Fruit fly (Drosophila melanogaster): ENCODE measurements around the gene Tom20.

Gene Tom20

dm6 chr3L:20006269-20007265, 6.1 kb downstream of the Tom20 start (continued):
- TF ChIP-seq CG13424 (tag; optimal IDR thresholded peaks at IDR 0.05) (no peak), Bgb (GFP tag; IDR thresholded peaks at IDR 0.05; ENCODE audit: partially characterized antibody) (peak; percentile 96), CG3838 (GFP tag; optimal IDR thresholded peaks at IDR 0.05) (no peak), CkIIα-i1 (GFP tag; IDR thresholded peaks at IDR 0.05) (no peak), CTCF (GFP tag; optimal IDR thresholded peaks at IDR 0.05) (no peak), CG3995 (GFP tag; optimal IDR thresholded peaks at IDR 0.05) (no peak), CG2202 (tag; optimal IDR thresholded peaks at IDR 0.05) (no peak), HmgZ (tag; optimal IDR thresholded peaks at IDR 0.05) (no peak), CG1792 (GFP tag; optimal IDR thresholded peaks at IDR 0.05) (no peak), Gug (GFP tag; IDR thresholded peaks at IDR 0.05) (no peak), D19A (tag; optimal IDR thresholded peaks at IDR 0.05) (no peak), Bdp1 (GFP tag; optimal IDR thresholded peaks at IDR 0.05) (no peak), CG3726 (GFP tag; IDR thresholded peaks at IDR 0.05) (no peak), CG17328 (GFP tag; IDR thresholded peaks at IDR 0.05) (no peak), luna (GFP tag; optimal IDR thresholded peaks at IDR 0.05) (no peak), dpn (GFP tag; optimal IDR thresholded peaks at IDR 0.05) (no peak), lbe (GFP tag; optimal IDR thresholded peaks at IDR 0.05) (no peak), D (optimal IDR thresholded peaks at IDR 0.05) (peak; percentile 55), D (GFP tag; optimal IDR thresholded peaks at IDR 0.05) (no peak), knrl (GFP tag; IDR thresholded peaks at IDR 0.05; ENCODE audit: partially characterized antibody) (peak; percentile 74; the same call in 2 of the 3 replicates), CG15073 (GFP tag; optimal IDR thresholded peaks at IDR 0.05) (no peak), CG17829 (tag; optimal IDR thresholded peaks at IDR 0.05) (peak; percentile 26), CG4282 (GFP tag; optimal IDR thresholded peaks at IDR 0.05) (no peak), sens-2 (GFP tag; IDR thresholded peaks at IDR 0.05) (no peak), Nf-YC (tag; optimal IDR thresholded peaks at IDR 0.05) (no peak), al (GFP tag; IDR thresholded peaks at IDR 0.05) (no peak), her (GFP tag; optimal IDR thresholded peaks at IDR 0.05) (no peak), Hr3 (GFP tag; optimal IDR thresholded peaks at IDR 0.05) (no peak), ATbp (GFP tag; optimal IDR thresholded peaks at IDR 0.05) (no peak), CG4730 (GFP tag; IDR thresholded peaks at IDR 0.05) (no peak), Asciz (GFP tag; optimal IDR thresholded peaks at IDR 0.05) (peak; percentile 36), CG6272 (GFP tag; IDR thresholded peaks at IDR 0.05) (no peak), sr (GFP tag; IDR thresholded peaks at IDR 0.05) (no peak), CG18262 (tag; optimal IDR thresholded peaks at IDR 0.05) (no peak), chif (GFP tag; optimal IDR thresholded peaks at IDR 0.05) (no peak), CG10321 (GFP tag; IDR thresholded peaks at IDR 0.05) (no peak), ase (GFP tag; IDR thresholded peaks at IDR 0.05) (no peak), CG15514 (GFP tag; optimal IDR thresholded peaks at IDR 0.05) (peak; percentile 29), Hr39 (optimal IDR thresholded peaks at IDR 0.05) (no peak), CG17912 (GFP tag; optimal IDR thresholded peaks at IDR 0.05) (peak; percentile 52), CG33213 (GFP tag; optimal IDR thresholded peaks at IDR 0.05) (no peak), CG4820 (GFP tag; optimal IDR thresholded peaks at IDR 0.05) (no peak), dmrt11E (tag; optimal IDR thresholded peaks at IDR 0.05) (no peak), Max (GFP tag; optimal IDR thresholded peaks at IDR 0.05) (no peak), Sox100B (GFP tag; optimal IDR thresholded peaks at IDR 0.05) (peak; percentile 52), NK7.1 (GFP tag; optimal IDR thresholded peaks at IDR 0.05) (no peak), CG8924 (tag; optimal IDR thresholded peaks at IDR 0.05) (no peak), nerfin-2 (GFP tag; IDR thresholded peaks at IDR 0.05; ENCODE audit: partially characterized antibody) (peak; percentile 100), CG4617 (GFP tag; optimal IDR thresholded peaks at IDR 0.05; ENCODE audit: borderline replicate concordance) (peak; percentile 28), B-H2 (GFP tag; optimal IDR thresholded peaks at IDR 0.05) (no peak), wor (GFP tag; IDR thresholded peaks at IDR 0.05) (no peak)
